Fruit fly (Drosophila melanogaster) S2 (cell line): ENCODE results near the gene Wbp2.

Experiments
- CG8478 ChIP-seq: fragments of >200 bp; optimal IDR thresholded peaks from 2 replicates; lab custom pipeline; 2018
- CTCF ChIP-seq, 2 experiments: fragments of >200 bp; optimal IDR thresholded peaks; 2 replicates each; lab custom pipeline; 2018

DNA sequence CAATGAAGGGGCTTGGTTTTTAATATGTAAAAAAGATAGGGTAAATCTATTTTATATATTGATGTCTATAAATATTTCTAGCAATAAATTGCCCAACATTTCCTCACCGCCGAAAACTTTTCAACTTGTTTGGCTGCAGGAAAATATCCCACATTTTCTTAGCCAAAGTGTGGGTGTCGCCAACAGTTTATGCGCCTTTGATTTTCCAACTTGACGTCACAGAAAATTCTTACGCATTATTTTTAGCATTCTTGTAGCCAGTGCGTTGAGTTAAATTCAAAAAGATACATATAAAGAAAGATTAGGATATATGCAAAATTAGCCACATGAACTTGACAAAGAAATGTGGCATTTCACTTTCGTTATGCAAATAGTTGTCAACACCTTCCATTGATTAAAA, 10.1 kb upstream of the Wbp2 start:
- TF ChIP-seq CTCF (optimal IDR thresholded peaks at IDR 0.05; lab: Kevin White, UChicago) (no peak), CG8478 (no peak)
